Worm (Caenorhabditis elegans) whole organism, late embryonic: ENCODE data around the gene frpr-6.

Experiments
- F13H6.1 ChIP-seq: sonication (generic microtip); optimal IDR thresholded peaks from 2 replicates; lab custom pipeline; 2016; ENCODE audit warnings: missing genetic modification characterization, missing compliant biosample characterization
- Y22D7AL.16 ChIP-seq: sonication (generic microtip); optimal IDR thresholded peaks from 2 replicates; lab custom pipeline; 2016; ENCODE audit warnings: missing genetic modification characterization, missing compliant biosample characterization
- ahr-1 ChIP-seq: sonication (generic microtip); optimal IDR thresholded peaks from 2 replicates; lab custom pipeline; 2016; ENCODE audit warnings: missing genetic modification characterization, missing compliant biosample characterization
- ama-1 ChIP-seq: fragments of 150-350 bp; optimal IDR thresholded peaks from 2 replicates; lab custom pipeline; 2014
- ceh-24 ChIP-seq: sonication (generic microtip); optimal IDR thresholded peaks from 2 replicates; lab custom pipeline; 2016; ENCODE audit warnings: mild to moderate bottlenecking, missing genetic modification characterization, missing compliant biosample characterization
- elt-2 ChIP-seq: sonication (generic microtip); optimal IDR thresholded peaks from 2 replicates; lab custom pipeline; 2016; ENCODE audit warnings: missing genetic modification reagents, missing genetic modification characterization, missing compliant biosample characterization
- ets-4 ChIP-seq: sonication (generic microtip); optimal IDR thresholded peaks from 2 replicates; lab custom pipeline; 2016; ENCODE audit warnings: missing genetic modification characterization, missing compliant biosample characterization
- fkh-6 ChIP-seq: sonication (generic microtip); optimal IDR thresholded peaks from 2 replicates; lab custom pipeline; 2016; ENCODE audit warnings: missing genetic modification characterization, missing compliant biosample characterization
- gmeb-2 ChIP-seq: sonication (generic microtip); optimal IDR thresholded peaks from 2 replicates; lab custom pipeline; 2016; ENCODE audit warnings: missing genetic modification characterization, inconsistent platforms, missing compliant biosample characterization
- lim-6 ChIP-seq: sonication (generic microtip); optimal IDR thresholded peaks from 2 replicates; lab custom pipeline; 2016; ENCODE audit warnings: missing genetic modification characterization, missing compliant biosample characterization
- pag-3 ChIP-seq: sonication (generic microtip); optimal IDR thresholded peaks from 2 replicates; lab custom pipeline; 2016; ENCODE audit warnings: missing compliant biosample characterization, missing genetic modification characterization, borderline replicate concordance
- pqm-1 ChIP-seq: sonication (generic microtip); optimal IDR thresholded peaks from 2 replicates; lab custom pipeline; 2016; ENCODE audit warnings: missing genetic modification characterization, missing compliant biosample characterization
- tbx-7 ChIP-seq: sonication (generic microtip); optimal IDR thresholded peaks from 2 replicates; lab custom pipeline; 2016; ENCODE audit warnings: missing genotype, missing genetic modification characterization, missing compliant biosample characterization
- unc-86 ChIP-seq: sonication (generic microtip); optimal IDR thresholded peaks from 2 replicates; lab custom pipeline; 2016; ENCODE audit warnings: missing genetic modification characterization, missing compliant biosample characterization

DNA sequence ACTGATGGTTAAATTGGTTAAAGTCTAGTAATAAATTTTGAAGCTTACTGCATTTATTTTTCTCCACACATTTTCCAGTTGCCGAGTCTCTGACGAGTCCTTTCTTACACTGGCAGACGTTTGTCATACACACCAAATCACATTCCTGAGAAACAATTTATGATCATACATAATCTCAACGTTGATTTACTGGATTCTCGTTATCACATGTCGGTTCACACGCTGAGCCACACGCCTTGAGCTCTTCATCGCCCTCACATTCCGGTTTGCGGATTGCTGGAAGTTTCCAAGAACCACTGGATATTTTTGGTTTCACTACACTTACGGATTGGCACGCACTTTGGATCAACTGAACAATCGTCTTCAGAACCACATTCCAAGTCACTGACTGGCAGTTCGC is 45.3 kb downstream of the frpr-6 start:
- TF ChIP-seq Y22D7AL.16 (tag; lab: Kevin White, UChicago): no peak
- TF ChIP-seq ama-1 (lab: Kevin White, UChicago): no peak
- TF ChIP-seq elt-2 (tag; lab: Kevin White, UChicago): no peak
- TF ChIP-seq pag-3 (tag; lab: Kevin White, UChicago): no peak
- TF ChIP-seq gmeb-2 (tag; lab: Kevin White, UChicago): no peak
- no peak for TF ChIP-seq ahr-1 (tag; lab: Kevin White, UChicago)
- TF ChIP-seq pqm-1 (tag; lab: Kevin White, UChicago): no peak
- TF ChIP-seq ceh-24 (tag; lab: Kevin White, UChicago): no peak
- TF ChIP-seq ets-4 (tag; lab: Kevin White, UChicago): no peak
- TF ChIP-seq F13H6.1 (tag; lab: Kevin White, UChicago): no peak
- TF ChIP-seq fkh-6 (tag; lab: Kevin White, UChicago): no peak
- no peak for TF ChIP-seq unc-86 (tag; lab: Kevin White, UChicago)
- TF ChIP-seq tbx-7 (tag; lab: Kevin White, UChicago): no peak
- TF ChIP-seq lim-6 (tag; lab: Kevin White, UChicago): no peak
